Fruit fly (Drosophila melanogaster): Measurements from ENCODE around the gene Cdc5.

Gene Cdc5

dm6 chr3L:342839-343238 lies 18.3 kb downstream of the Cdc5 start, which contains the start of gene mthl10:
Gene mthl10, minus strand, starts transcription at chr3L:342915.
- no peak for TF ChIP-seq ttk (optimal IDR thresholded peaks at IDR 0.05)
- TF ChIP-seq Myc (optimal IDR thresholded peaks at IDR 0.05), result no peak
- TF ChIP-seq psq (optimal IDR thresholded peaks at IDR 0.05), result no peak
- no peak for TF ChIP-seq insv (optimal IDR thresholded peaks at IDR 0.05)
- no peak for TF ChIP-seq h (optimal IDR thresholded peaks at IDR 0.05)
- no peak for TF ChIP-seq Sin3A (optimal IDR thresholded peaks at IDR 0.05)

DNA sequence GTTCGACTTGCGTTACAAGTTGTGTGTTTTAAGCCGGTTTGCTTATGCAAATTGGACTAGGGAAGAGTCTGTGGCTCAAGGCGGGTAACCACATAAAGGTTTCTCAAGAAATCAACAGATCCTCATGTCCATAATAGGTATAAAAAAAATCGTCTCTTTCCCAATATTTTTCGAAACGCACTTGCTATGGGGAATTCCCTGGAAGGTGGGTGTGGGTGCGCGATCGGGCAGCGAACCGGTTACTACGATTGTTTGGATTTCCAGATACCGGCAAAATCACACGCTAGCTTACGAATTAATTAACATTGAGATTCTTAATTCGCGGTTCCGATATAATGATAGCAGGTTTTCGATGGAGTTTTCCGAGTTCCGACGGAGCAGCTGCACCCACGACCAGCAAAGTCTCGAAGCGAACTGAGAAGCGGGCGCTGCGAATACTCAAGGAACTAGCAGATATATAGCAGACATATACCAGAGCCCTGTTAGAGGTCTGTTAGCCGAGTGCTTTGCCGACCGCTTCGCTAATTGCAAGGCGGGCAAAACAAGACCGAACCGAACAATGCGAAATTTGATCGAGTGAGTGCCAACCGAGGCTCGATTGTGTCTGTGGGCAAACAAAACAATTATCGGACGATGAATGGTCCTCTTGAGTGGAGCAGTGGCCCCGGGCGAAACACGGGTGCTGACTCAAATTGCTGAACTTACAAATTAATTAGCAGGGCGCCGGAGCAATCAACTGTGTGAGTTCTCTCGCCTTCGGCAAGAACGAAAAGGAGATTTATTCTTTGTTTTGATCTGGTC lies 19.9 kb downstream of the Cdc5 start:
- TF ChIP-seq Myc (optimal IDR thresholded peaks at IDR 0.05), result no peak
- TF ChIP-seq h (optimal IDR thresholded peaks at IDR 0.05), result no peak
- TF ChIP-seq Sin3A (optimal IDR thresholded peaks at IDR 0.05), result no peak
- no peak for TF ChIP-seq insv (optimal IDR thresholded peaks at IDR 0.05)
- TF ChIP-seq ttk (optimal IDR thresholded peaks at IDR 0.05), result no peak
- TF ChIP-seq psq (optimal IDR thresholded peaks at IDR 0.05), result no peak

- TF ChIP-seq Myc (optimal IDR thresholded peaks at IDR 0.05) (no peak), psq (optimal IDR thresholded peaks at IDR 0.05) (no peak), h (optimal IDR thresholded peaks at IDR 0.05) (no peak), insv (optimal IDR thresholded peaks at IDR 0.05) (no peak), Sin3A (optimal IDR thresholded peaks at IDR 0.05) (no peak), ttk (optimal IDR thresholded peaks at IDR 0.05) (no peak)
These were observed 20.6 kb downstream of the Cdc5 start for dm6 chr3L:340569-340968.

- TF ChIP-seq h (optimal IDR thresholded peaks at IDR 0.05) (no peak), Myc (optimal IDR thresholded peaks at IDR 0.05) (no peak), insv (optimal IDR thresholded peaks at IDR 0.05) (no peak), psq (optimal IDR thresholded peaks at IDR 0.05) (no peak), ttk (optimal IDR thresholded peaks at IDR 0.05) (no peak), Sin3A (optimal IDR thresholded peaks at IDR 0.05) (no peak)
These were observed 21.1 kb downstream of the Cdc5 start for dm6 chr3L:340124-340523.

- no peak for TF ChIP-seq psq (optimal IDR thresholded peaks at IDR 0.05)
- no peak for TF ChIP-seq Sin3A (optimal IDR thresholded peaks at IDR 0.05)
- no peak for TF ChIP-seq insv (optimal IDR thresholded peaks at IDR 0.05)
- no peak for TF ChIP-seq ttk (optimal IDR thresholded peaks at IDR 0.05)
- no peak for TF ChIP-seq h (optimal IDR thresholded peaks at IDR 0.05)
- no peak for TF ChIP-seq Myc (optimal IDR thresholded peaks at IDR 0.05)
These were observed 22.1 kb downstream of the Cdc5 start for dm6 chr3L:339072-339471.

- TF ChIP-seq Myc (optimal IDR thresholded peaks at IDR 0.05), result no peak
- no peak for TF ChIP-seq h (optimal IDR thresholded peaks at IDR 0.05)
- no peak for TF ChIP-seq insv (optimal IDR thresholded peaks at IDR 0.05)
- no peak for TF ChIP-seq psq (optimal IDR thresholded peaks at IDR 0.05)
- no peak for TF ChIP-seq ttk (optimal IDR thresholded peaks at IDR 0.05)
- no peak for TF ChIP-seq Sin3A (optimal IDR thresholded peaks at IDR 0.05)
These were observed 23.1 kb downstream of the Cdc5 start for dm6 chr3L:338116-338515.

dm6 chr3L:337148-337547 lies 24.0 kb downstream of the Cdc5 start:
- TF ChIP-seq psq (optimal IDR thresholded peaks at IDR 0.05), result no peak
- TF ChIP-seq Myc (optimal IDR thresholded peaks at IDR 0.05), result no peak
- no peak for TF ChIP-seq insv (optimal IDR thresholded peaks at IDR 0.05)
- no peak for TF ChIP-seq ttk (optimal IDR thresholded peaks at IDR 0.05)
- TF ChIP-seq Sin3A (optimal IDR thresholded peaks at IDR 0.05), result no peak
- TF ChIP-seq h (optimal IDR thresholded peaks at IDR 0.05), result no peak

DNA sequence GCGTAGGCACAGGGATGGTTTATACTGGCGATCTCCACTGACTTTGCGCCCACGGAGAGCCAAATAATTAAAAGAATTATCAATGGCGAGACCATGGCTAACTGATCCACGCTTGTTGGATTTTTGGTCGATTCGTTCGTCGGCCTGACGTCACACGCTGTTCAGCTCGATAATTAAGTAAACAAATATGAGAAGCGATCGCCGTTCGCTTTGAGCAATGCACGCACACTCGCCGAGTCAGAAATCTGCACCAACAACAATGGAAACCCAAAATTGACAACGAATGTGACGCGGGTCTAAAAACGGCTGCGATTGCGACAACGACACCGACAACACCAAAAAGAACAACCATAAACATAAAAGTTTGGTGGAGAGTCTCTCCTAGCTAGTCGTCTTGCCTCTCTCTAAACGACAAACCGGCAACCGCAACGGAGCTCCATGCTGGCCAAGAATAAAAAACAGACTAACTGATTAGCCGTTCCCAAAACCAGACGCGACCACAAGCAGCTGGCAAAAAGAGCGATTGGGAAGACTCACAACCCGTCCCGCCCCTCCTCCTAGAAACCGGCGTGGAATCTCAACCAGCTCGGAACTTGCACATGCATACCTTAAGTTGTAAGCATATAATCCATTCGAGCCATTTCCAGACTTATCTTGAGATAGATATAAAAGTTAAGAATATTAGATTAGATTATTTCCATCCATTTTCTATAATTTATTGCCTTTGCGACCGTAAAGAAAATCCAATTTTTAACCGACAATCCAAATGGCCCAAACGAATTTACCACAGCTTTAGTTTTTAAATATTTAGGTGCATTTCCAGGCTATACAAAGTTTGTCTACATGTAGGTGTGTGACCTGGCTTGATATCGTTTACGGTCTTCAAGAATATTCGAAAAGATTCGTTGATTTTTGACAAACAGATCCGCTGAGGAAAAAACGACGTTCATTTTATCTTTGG lies 29.1 kb downstream of the Cdc5 start, which contains the start of gene mthl9:
mthl9 (minus strand) TSS at position 468 of the 961 bp plus-strand sequence.
- TF ChIP-seq Myc (optimal IDR thresholded peaks at IDR 0.05), result no peak
- no peak for TF ChIP-seq psq (optimal IDR thresholded peaks at IDR 0.05)
- no peak for TF ChIP-seq Sin3A (optimal IDR thresholded peaks at IDR 0.05)
- TF ChIP-seq h (optimal IDR thresholded peaks at IDR 0.05), result no peak
- no peak for TF ChIP-seq ttk (optimal IDR thresholded peaks at IDR 0.05)
- TF ChIP-seq insv (optimal IDR thresholded peaks at IDR 0.05), result no peak

DNA sequence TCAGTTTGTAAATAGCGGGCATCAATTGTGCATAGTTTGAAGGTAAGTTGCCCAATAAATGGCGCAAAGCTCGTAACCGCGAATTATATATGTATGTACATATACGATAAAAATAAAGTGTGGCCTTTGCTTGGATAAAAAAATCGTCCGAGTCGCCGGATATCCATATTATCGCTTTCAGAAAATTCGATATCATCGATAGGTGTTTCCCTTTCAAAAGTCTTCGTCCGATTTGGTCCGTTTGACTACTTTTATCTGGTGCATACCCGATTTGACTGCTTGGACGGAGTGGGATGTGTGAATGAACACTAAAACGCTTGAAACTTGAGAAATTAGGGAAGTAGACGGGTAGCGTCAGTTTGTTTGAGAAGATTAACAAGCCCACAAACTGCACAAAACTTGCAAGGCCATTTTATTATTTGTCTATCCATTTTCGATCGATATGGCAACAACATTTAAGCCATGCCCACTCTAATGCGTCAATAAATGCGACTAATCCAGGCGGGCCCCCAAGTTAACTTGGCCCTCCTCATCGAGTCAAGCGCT lies 32.0 kb downstream of the Cdc5 start:
- no peak for TF ChIP-seq h (optimal IDR thresholded peaks at IDR 0.05)
- TF ChIP-seq Sin3A (optimal IDR thresholded peaks at IDR 0.05), result no peak

DNA sequence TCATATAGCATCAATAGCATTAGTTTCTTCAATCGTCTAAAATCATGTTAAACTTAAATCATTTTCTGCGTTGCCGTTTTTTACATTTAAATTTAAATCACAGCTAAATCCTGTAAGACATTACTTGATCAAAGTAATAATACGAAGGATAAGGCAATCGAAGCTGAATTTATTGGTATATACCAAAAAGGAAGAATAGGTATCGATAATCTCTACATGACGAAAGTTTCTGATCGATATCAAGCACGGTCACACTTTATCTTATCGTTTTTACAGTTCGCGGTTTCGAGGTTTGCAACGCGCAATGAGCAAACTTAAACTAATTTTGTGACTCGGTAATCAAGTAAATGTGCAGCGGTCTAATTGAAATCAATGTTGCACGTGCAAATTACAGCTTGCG lies 33.4 kb downstream of the Cdc5 start, which contains the start of the genes Atac3 and Ptpmeg:
Atac3 (minus strand) TSS at position 160 of the 400 bp plus-strand sequence.
Ptpmeg (plus strand) TSS at position 265 of the 400 bp plus-strand sequence.
- no peak for TF ChIP-seq h (optimal IDR thresholded peaks at IDR 0.05)
- TF ChIP-seq Myc (optimal IDR thresholded peaks at IDR 0.05), result no peak
- TF ChIP-seq psq (optimal IDR thresholded peaks at IDR 0.05), result no peak
- TF ChIP-seq Sin3A (optimal IDR thresholded peaks at IDR 0.05), result no peak
- TF ChIP-seq insv (optimal IDR thresholded peaks at IDR 0.05), result no peak
- no peak for TF ChIP-seq ttk (optimal IDR thresholded peaks at IDR 0.05)

DNA sequence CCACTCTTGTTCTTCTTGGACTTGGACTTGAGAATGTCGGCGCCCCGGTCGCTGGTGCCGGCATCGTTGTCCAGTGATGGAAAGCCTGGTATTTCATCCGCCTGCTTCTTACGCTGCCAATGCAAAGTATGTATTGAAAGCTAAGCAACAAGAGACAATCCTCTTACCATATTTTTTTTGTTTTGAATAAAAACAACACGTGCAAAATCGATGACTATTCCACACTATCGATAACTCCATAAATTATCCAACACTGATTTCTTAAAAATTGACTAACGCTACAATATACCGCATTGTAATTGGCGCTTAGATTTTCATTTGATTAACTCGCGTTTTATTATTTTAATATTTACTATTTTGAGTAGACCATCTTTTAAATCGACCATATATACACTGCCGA lies 36.7 kb downstream of the Cdc5 start, which contains the start of gene CG32344:
CG32344 (minus strand) TSS at position 235 of the 400 bp plus-strand sequence.
- TF ChIP-seq ttk (optimal IDR thresholded peaks at IDR 0.05), result no peak

DNA sequence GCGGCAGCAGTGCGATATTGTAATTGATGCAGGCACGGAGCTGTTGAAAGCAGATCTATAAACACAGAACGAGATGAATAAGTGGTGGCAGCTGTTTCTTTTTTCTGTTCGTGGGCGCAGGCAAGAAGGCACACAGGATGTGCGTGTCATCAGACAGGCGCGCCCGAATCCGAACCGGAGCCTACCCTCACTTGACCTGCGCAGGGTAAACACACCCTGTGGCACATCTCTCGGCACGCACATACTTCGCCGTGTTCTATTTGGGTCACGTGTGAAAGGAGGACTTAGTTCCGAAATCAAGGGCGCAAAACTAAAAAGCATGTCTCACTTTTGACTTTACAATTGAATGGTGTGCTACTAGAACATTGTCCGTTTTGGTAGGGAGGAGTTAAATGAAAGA lies 39.7 kb downstream of the Cdc5 start:
- no peak for TF ChIP-seq h (optimal IDR thresholded peaks at IDR 0.05)
- TF ChIP-seq Sin3A (optimal IDR thresholded peaks at IDR 0.05), result no peak
- no peak for TF ChIP-seq ttk (optimal IDR thresholded peaks at IDR 0.05)
- TF ChIP-seq insv (optimal IDR thresholded peaks at IDR 0.05), result no peak
- TF ChIP-seq psq (optimal IDR thresholded peaks at IDR 0.05), result no peak
- TF ChIP-seq Myc (optimal IDR thresholded peaks at IDR 0.05), result no peak
